Fruit fly (Drosophila melanogaster) whole organism, embryonic: Measurements from ENCODE around the gene CG15717.
"Not testable (repeated sequence)": the region's sequence is repeated elsewhere in the genome, so short reads cannot be mapped to it uniquely, and the experiment has no call there.

Source experiments
- Ada2b ChIP-seq: fragments of 200-800 bp; sonication (Bioruptor generic); IDR thresholded peaks from 2 replicates; pipeline ENCODE4 v1.3.6; 2022; ENCODE audit warnings: missing biosample characterization, missing genetic modification characterization
- CG16813 ChIP-seq: fragments of 200-800 bp; sonication (Bioruptor generic); IDR thresholded peaks from 3 replicates; pipeline ENCODE4 v1.3.6; 2022; ENCODE audit warnings: missing biosample characterization, missing genetic modification characterization; ENCODE audit not compliant: partially characterized antibody
- Dll ChIP-seq: fragments of 200-800 bp; sonication (Bioruptor generic); IDR thresholded peaks from 4 replicates; pipeline ENCODE4 v1.3.6; 2022; ENCODE audit warnings: missing biosample characterization, missing genetic modification characterization; ENCODE audit not compliant: partially characterized antibody
- E2f1 ChIP-seq: fragments of 200-800 bp; sonication (Bioruptor generic); IDR thresholded peaks from 2 replicates; pipeline ENCODE4 v1.3.6; 2022; ENCODE audit warnings: missing biosample characterization, missing genetic modification characterization
- HLH4C ChIP-seq: fragments of 200-800 bp; sonication (Bioruptor generic); IDR thresholded peaks from 3 replicates; pipeline ENCODE4 v1.3.6; 2022; ENCODE audit warnings: missing biosample characterization, missing genetic modification characterization; ENCODE audit not compliant: partially characterized antibody
- MBD-R2 ChIP-seq: fragments of 200-800 bp; sonication (Bioruptor generic); IDR thresholded peaks from 2 replicates; pipeline ENCODE4 v1.3.6; 2022; ENCODE audit warnings: missing biosample characterization, missing genetic modification characterization
- bbx ChIP-seq: fragments of 200-800 bp; sonication (Bioruptor generic); IDR thresholded peaks from 2 replicates; pipeline ENCODE4 v1.3.6; 2022; ENCODE audit warnings: missing biosample characterization, missing genetic modification characterization; ENCODE audit not compliant: partially characterized antibody
- esg ChIP-seq: fragments of 200-800 bp; sonication (Bioruptor generic); conservative IDR thresholded peaks from 2 replicates; pipeline ENCODE4 v1.3.6; 2022; ENCODE audit warnings: missing biosample characterization, missing genetic modification characterization
- hkb ChIP-seq, 2 experiments: fragments of 200-800 bp in 1 of 2; fragments of >200 bp in 1 of 2; sonication (Bioruptor generic) in 1 of 2; IDR thresholded peaks in 1 of 2; optimal IDR thresholded peaks in 1 of 2; 2 replicates each; pipeline versions ENCODE4 v1.3.6 to Lab custom; 2017 to 2022; ENCODE audit warnings: missing biosample characterization in 1 of 2, missing genetic modification characterization in 1 of 2
- inv ChIP-seq: fragments of 200-800 bp; sonication (Bioruptor generic); IDR thresholded peaks from 2 replicates; pipeline ENCODE4 v1.3.6; 2022; ENCODE audit warnings: missing biosample characterization, missing genetic modification characterization; ENCODE audit not compliant: partially characterized antibody
- sna ChIP-seq: fragments of 200-800 bp; sonication (Bioruptor generic); IDR thresholded peaks from 2 replicates; pipeline ENCODE4 v1.3.6; 2022; ENCODE audit warnings: missing biosample characterization, missing genetic modification characterization; ENCODE audit not compliant: partially characterized antibody
- wor ChIP-seq: fragments of 200-800 bp; sonication (Bioruptor generic); IDR thresholded peaks from 2 replicates; pipeline ENCODE4 v1.3.6; 2022; ENCODE audit warnings: missing biosample characterization, missing genetic modification characterization

Gene CG15717

dm6 chrX:13177720-13178119, 49.0 kb downstream of the CG15717 start, which contains the start of gene CG32640 (continued):
- peak; percentile 56; the same call in 3 of the 4 replicates for TF ChIP-seq Dll (GFP tag; lab: Robert Waterston, UW)
- TF ChIP-seq wor = 0 out of 2 replicates have a peak, but pooled peaks have one; percentile 25
- peak; percentile 45; the same call in 1 of the 2 replicates for TF ChIP-seq MBD-R2 (GFP tag; lab: Robert Waterston, UW)
- TF ChIP-seq E2f1 (GFP tag; lab: Robert Waterston, UW) = peak; percentile 13; the same call in 1 of the 2 replicates
- TF ChIP-seq sna (GFP tag; lab: Robert Waterston, UW) = 0 out of 2 replicates have a peak, but pooled peaks have one; percentile 33
- peak; percentile 48; the same call in 1 of the 2 replicates for TF ChIP-seq inv (GFP tag; lab: Robert Waterston, UW)
- TF ChIP-seq CG16813 (GFP tag; lab: Robert Waterston, UW) = peak; percentile 63
- 0 out of 2 replicates have a peak, but pooled peaks have one; percentile 11 for TF ChIP-seq Ada2b (GFP tag; lab: Robert Waterston, UW)
- peak; percentile 45; the same call in 1 of the 3 replicates for TF ChIP-seq HLH4C (GFP tag; lab: Robert Waterston, UW)
- 0 out of 2 replicates have a peak, but pooled peaks have one; percentile 32 for TF ChIP-seq esg (GFP tag; lab: Robert Waterston, UW)
- peak; percentile 61 for TF ChIP-seq bbx (GFP tag; lab: Robert Waterston, UW)
- not testable (repeated sequence) for TF ChIP-seq hkb (optimal IDR thresholded peaks at IDR 0.05; lab: Kevin White, UChicago)
- peak; percentile 22; the same call in 1 of the 2 replicates for TF ChIP-seq hkb (GFP tag; IDR thresholded peaks at IDR 0.05; lab: Robert Waterston, UW)
